Worm (Caenorhabditis elegans) whole organism, young adult: ENCODE measurements around the gene F17C11.4.
A peak's percentile ranks its signal among the peaks of the same experiment; 100 is the strongest.

Source experiments
- B0035.1 ChIP-seq: sonication (generic microtip); optimal IDR thresholded peaks from 2 replicates; lab custom pipeline; 2016; ENCODE audit warnings: missing genetic modification characterization, mild to moderate bottlenecking, missing compliant biosample characterization, missing genotype, missing genetic modification reagents
- B0336.3 ChIP-seq: fragments of 200-800 bp; sonication (Bioruptor generic); IDR thresholded peaks from 2 replicates; pipeline ENCODE4 v1.3.6; 2022; ENCODE audit warnings: missing genetic modification characterization, missing compliant biosample characterization
- F39B2.1 ChIP-seq: fragments of 200-800 bp; sonication (Bioruptor generic); IDR thresholded peaks from 2 replicates; pipeline ENCODE4 v1.3.6; 2022; ENCODE audit warnings: missing genetic modification reagents, missing genetic modification characterization, missing compliant biosample characterization
- F49E8.2 ChIP-seq: sonication (generic microtip); optimal IDR thresholded peaks from 3 replicates; lab custom pipeline; 2017; ENCODE audit warnings: missing genetic modification characterization, mild to moderate bottlenecking, missing compliant biosample characterization, antibody characterized with exemption, moderate library complexity; ENCODE audit not compliant: insufficient read depth
- F55B11.4 ChIP-seq: sonication (generic microtip); optimal IDR thresholded peaks from 2 replicates; lab custom pipeline; 2016; ENCODE audit warnings: missing compliant biosample characterization, missing genetic modification characterization, borderline replicate concordance; ENCODE audit not compliant: insufficient read depth
- Y56A3A.18 ChIP-seq: fragments of 200-800 bp; sonication (Bioruptor generic); IDR thresholded peaks from 2 replicates; pipeline ENCODE4 v1.3.6; 2022; ENCODE audit warnings: missing genetic modification reagents, missing genetic modification characterization, missing compliant biosample characterization
- ZK185.1 ChIP-seq: sonication (generic microtip); optimal IDR thresholded peaks from 2 replicates; lab custom pipeline; 2016; ENCODE audit warnings: mild to moderate bottlenecking, missing genetic modification characterization, missing compliant biosample characterization; ENCODE audit not compliant: poor library complexity, severe bottlenecking
- ama-1 ChIP-seq, 3 experiments: fragments of 150-350 bp in 1 of 3; sonication (generic microtip) in 2 of 3; optimal IDR thresholded peaks; 2 replicates each; lab custom pipeline; 2014 to 2018; ENCODE audit warnings: missing biosample characterization in 2 of 3, missing genetic modification characterization in 2 of 3, missing genetic modification reagents in 2 of 3
- atf-7 ChIP-seq: sonication (generic microtip); optimal IDR thresholded peaks from 2 replicates; lab custom pipeline; 2017; ENCODE audit warnings: mild to moderate bottlenecking, missing genetic modification characterization, missing compliant biosample characterization
- bed-2 ChIP-seq: fragments of 200-800 bp; sonication (Bioruptor generic); IDR thresholded peaks from 2 replicates; pipeline ENCODE4 v1.3.6; 2022; ENCODE audit warnings: missing genetic modification reagents, missing genetic modification characterization, missing compliant biosample characterization
- cebp-1 ChIP-seq, 2 experiments: fragments of 200-800 bp in 1 of 2; sonication (Bioruptor generic) in 1 of 2; sonication (generic microtip) in 1 of 2; IDR thresholded peaks in 1 of 2; optimal IDR thresholded peaks in 1 of 2; 2 replicates each; pipeline versions ENCODE4 v1.3.6 to Lab custom; 2017 to 2022; ENCODE audit warnings: missing compliant biosample characterization in 2 of 2, missing genetic modification characterization in 2 of 2, mild to moderate bottlenecking in 1 of 2, missing genetic modification reagents in 1 of 2, moderate library complexity in 1 of 2
- ceh-27 ChIP-seq: fragments of 200-800 bp; sonication (Bioruptor generic); optimal IDR thresholded peaks from 2 replicates; lab custom pipeline; 2018; ENCODE audit warnings: mild to moderate bottlenecking, missing genetic modification characterization, moderate library complexity, missing compliant biosample characterization
- ceh-40 ChIP-seq: fragments of 200-800 bp; sonication (Bioruptor generic); IDR thresholded peaks from 2 replicates; pipeline ENCODE4 v1.3.6; 2022; ENCODE audit warnings: missing genetic modification characterization, missing compliant biosample characterization
- ceh-79 ChIP-seq: sonication (generic microtip); optimal IDR thresholded peaks from 2 replicates; lab custom pipeline; 2017; ENCODE audit warnings: mild to moderate bottlenecking, missing genetic modification characterization, missing compliant biosample characterization
- ceh-91 ChIP-seq: fragments of 200-800 bp; sonication (Bioruptor generic); IDR thresholded peaks from 2 replicates; pipeline ENCODE4 v1.3.6; 2022; ENCODE audit warnings: missing genetic modification reagents, missing genetic modification characterization, missing compliant biosample characterization
- chd-7 ChIP-seq: sonication (generic microtip); optimal IDR thresholded peaks from 2 replicates; lab custom pipeline; 2016; ENCODE audit warnings: mild to moderate bottlenecking, missing genetic modification characterization, moderate library complexity, missing compliant biosample characterization
- dox-1 ChIP-seq: fragments of 200-800 bp; sonication (Bioruptor generic); IDR thresholded peaks from 2 replicates; pipeline ENCODE4 v1.3.6; 2022; ENCODE audit warnings: missing genetic modification reagents, missing genetic modification characterization, missing compliant biosample characterization
- dpff-1 ChIP-seq: sonication (generic microtip); optimal IDR thresholded peaks from 2 replicates; lab custom pipeline; 2017; ENCODE audit warnings: mild to moderate bottlenecking, missing genetic modification characterization, missing compliant biosample characterization
- dpl-1 ChIP-seq: fragments of 150-350 bp; optimal IDR thresholded peaks from 2 replicates; lab custom pipeline; 2014; ENCODE audit warnings: missing biosample characterization, missing genetic modification reagents, missing genetic modification characterization
- egrh-3 ChIP-seq: fragments of 200-800 bp; sonication (Bioruptor generic); IDR thresholded peaks from 2 replicates; pipeline ENCODE4 v1.3.6; 2022; ENCODE audit warnings: missing genetic modification reagents, missing genetic modification characterization, missing compliant biosample characterization
- ets-4 ChIP-seq: fragments of 200-800 bp; sonication (Bioruptor generic); optimal IDR thresholded peaks from 2 replicates; lab custom pipeline; 2018; ENCODE audit warnings: mild to moderate bottlenecking, missing genetic modification characterization, missing compliant biosample characterization
- gei-17 ChIP-seq: fragments of 200-800 bp; sonication (Bioruptor generic); optimal IDR thresholded peaks from 2 replicates; lab custom pipeline; 2018; ENCODE audit warnings: mild to moderate bottlenecking, missing genetic modification characterization, missing compliant biosample characterization
- hmg-1.2 ChIP-seq: fragments of 200-800 bp; sonication (Bioruptor generic); IDR thresholded peaks from 2 replicates; pipeline ENCODE4 v1.3.6; 2022; ENCODE audit warnings: missing genetic modification reagents, missing genetic modification characterization, missing compliant biosample characterization
- hrde-1 ChIP-seq: sonication (generic microtip); optimal IDR thresholded peaks from 2 replicates; lab custom pipeline; 2016; ENCODE audit warnings: missing genetic modification characterization, mild to moderate bottlenecking, missing compliant biosample characterization, moderate library complexity, missing genotype, missing genetic modification reagents, borderline replicate concordance
- let-526 ChIP-seq: fragments of 200-800 bp; sonication (Bioruptor generic); IDR thresholded peaks from 2 replicates; pipeline ENCODE4 v1.3.6; 2022; ENCODE audit warnings: missing genetic modification reagents, missing genetic modification characterization, missing compliant biosample characterization
- let-607 ChIP-seq, 2 experiments: fragments of 200-800 bp in 1 of 2; sonication (Bioruptor generic) in 1 of 2; sonication (generic microtip) in 1 of 2; optimal IDR thresholded peaks; 2 replicates each; lab custom pipeline; 2016 to 2018; ENCODE audit warnings: mild to moderate bottlenecking in 2 of 2, missing compliant biosample characterization in 2 of 2, missing genetic modification characterization in 2 of 2, moderate library complexity in 2 of 2, missing genotype in 1 of 2
- lin-26 ChIP-seq: fragments of 200-800 bp; sonication (Bioruptor generic); IDR thresholded peaks from 2 replicates; pipeline ENCODE4 v1.3.6; 2022; ENCODE audit warnings: missing genetic modification reagents, missing genetic modification characterization, missing compliant biosample characterization
- lin-40 ChIP-seq: sonication (generic microtip); optimal IDR thresholded peaks from 2 replicates; lab custom pipeline; 2016; ENCODE audit warnings: missing genetic modification characterization, mild to moderate bottlenecking, missing compliant biosample characterization, missing genotype, missing genetic modification reagents
- lir-1 ChIP-seq: fragments of 200-800 bp; sonication (Bioruptor generic); conservative IDR thresholded peaks from 2 replicates; pipeline ENCODE4 v1.3.6; 2022; ENCODE audit warnings: missing genetic modification reagents, missing genetic modification characterization, missing compliant biosample characterization
- madf-10 ChIP-seq: sonication (generic microtip); optimal IDR thresholded peaks from 2 replicates; lab custom pipeline; 2016; ENCODE audit warnings: mild to moderate bottlenecking, missing genetic modification characterization, missing compliant biosample characterization
- mcd-1 ChIP-seq: fragments of 200-800 bp; sonication (Bioruptor generic); IDR thresholded peaks from 2 replicates; pipeline ENCODE4 v1.3.6; 2022; ENCODE audit warnings: missing genetic modification reagents, missing genetic modification characterization, missing compliant biosample characterization
- nfya-2 ChIP-seq: fragments of 200-800 bp; sonication (Bioruptor generic); IDR thresholded peaks from 2 replicates; pipeline ENCODE4 v1.3.6; 2022; ENCODE audit warnings: missing genetic modification reagents, missing genetic modification characterization, missing compliant biosample characterization
- nhr-27 ChIP-seq: fragments of 200-800 bp; sonication (Bioruptor generic); optimal IDR thresholded peaks from 2 replicates; lab custom pipeline; 2018; ENCODE audit warnings: mild to moderate bottlenecking, missing genetic modification characterization, moderate library complexity, missing compliant biosample characterization
- nhr-80 ChIP-seq: sonication (generic microtip); optimal IDR thresholded peaks from 2 replicates; lab custom pipeline; 2016; ENCODE audit warnings: missing genetic modification characterization, missing compliant biosample characterization
- nhr-90 ChIP-seq: sonication (generic microtip); optimal IDR thresholded peaks from 2 replicates; lab custom pipeline; 2016; ENCODE audit warnings: missing genotype, mild to moderate bottlenecking, missing genetic modification characterization, missing compliant biosample characterization
- snpc-4 ChIP-seq, 5 experiments: fragments of 150-350 bp in 1 of 5; sonication (generic microtip) in 4 of 5; optimal IDR thresholded peaks; 2 replicates each; lab custom pipeline; 2014 to 2018; ENCODE audit warnings: missing genetic modification characterization in 5 of 5, missing biosample characterization in 3 of 5, antibody characterized with exemption in 2 of 5, mild to moderate bottlenecking in 2 of 5, missing compliant biosample characterization in 2 of 5, missing genotype in 2 of 5, moderate library complexity in 2 of 5, missing genetic modification reagents in 1 of 5
- tbp1 ChIP-seq: fragments of 200-800 bp; sonication (Bioruptor generic); optimal IDR thresholded peaks from 2 replicates; lab custom pipeline; 2018; ENCODE audit warnings: mild to moderate bottlenecking, missing genetic modification characterization, missing compliant biosample characterization
- tlf-1 ChIP-seq: fragments of 200-800 bp; sonication (Bioruptor generic); optimal IDR thresholded peaks from 2 replicates; lab custom pipeline; 2018; ENCODE audit warnings: mild to moderate bottlenecking, missing genetic modification characterization, missing compliant biosample characterization
- xnd-1 ChIP-seq: sonication (generic microtip); optimal IDR thresholded peaks from 2 replicates; lab custom pipeline; 2016; ENCODE audit warnings: missing genotype, missing genetic modification reagents, missing genetic modification characterization, missing compliant biosample characterization
- ztf-26 ChIP-seq: sonication (generic microtip); optimal IDR thresholded peaks from 2 replicates; lab custom pipeline; 2017; ENCODE audit warnings: missing genetic modification characterization, missing compliant biosample characterization

Gene F17C11.4

DNA sequence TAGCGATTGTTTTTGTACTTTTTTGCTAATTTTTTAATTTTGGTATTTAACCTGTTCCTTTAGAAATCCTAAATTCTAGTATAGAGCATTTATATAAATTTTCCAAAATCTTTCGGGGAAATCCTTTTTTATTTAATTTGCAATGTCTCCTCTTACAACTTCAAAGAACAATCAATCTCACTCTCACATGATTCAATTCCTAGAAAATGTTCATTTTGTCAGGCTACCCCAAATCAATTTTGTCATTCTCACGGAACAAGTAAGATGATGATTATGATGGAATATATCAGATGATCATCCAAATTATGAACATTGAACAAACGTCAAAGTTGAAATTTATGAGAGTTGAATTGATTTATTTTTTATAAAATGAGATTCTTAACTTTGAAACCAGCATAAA, 14.4 kb upstream of the F17C11.4 start (continued):
- peak; percentile 33 for TF ChIP-seq lin-40
- TF ChIP-seq mcd-1 (GFP tag; lab: Robert Waterston, UW) = 0 out of 2 replicates have a peak, but pooled peaks have one; percentile 21
- TF ChIP-seq, all 124 proteins: peak for 11

DNA sequence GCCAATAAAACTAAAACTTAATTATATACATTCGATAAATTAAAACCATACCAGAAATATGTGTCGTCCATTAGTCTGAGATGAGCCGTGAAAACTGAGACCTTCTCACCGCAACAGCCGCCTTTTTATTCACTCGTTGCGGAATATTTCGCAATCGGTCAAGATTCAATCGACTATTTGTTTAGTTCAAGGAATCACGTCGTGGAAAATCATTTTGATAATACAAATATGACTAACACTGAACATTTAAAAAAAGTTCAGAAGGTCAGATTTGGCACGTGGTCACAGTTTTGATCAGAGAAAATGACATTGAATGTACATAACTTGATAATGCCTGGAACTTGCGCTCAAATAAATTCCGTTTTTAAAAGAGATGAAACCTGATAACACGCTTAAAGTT, 12.9 kb upstream of the F17C11.4 start, which contains the start of gene F17C11.11:
Gene F17C11.11, minus strand, starts transcription at position 79 of the 400 bp plus-strand sequence.
- TF ChIP-seq F55B11.4 (tag; lab: Kevin White, UChicago) (no peak), ets-4 (no peak), nhr-80 (tag; lab: Kevin White, UChicago) (peak; percentile 80), nhr-27 (tag; lab: Kevin White, UChicago) (no peak), lir-1 (no peak), ZK185.1 (tag; lab: Kevin White, UChicago) (peak; percentile 22), ceh-40 (GFP tag; lab: Robert Waterston, UW) (no peak), ceh-91 (no peak), dox-1 (GFP tag; lab: Robert Waterston, UW) (no peak), B0336.3 (GFP tag; lab: Robert Waterston, UW) (0 out of 2 replicates have a peak, but pooled peaks have one; percentile 19), ceh-27 (GFP tag; lab: Kevin White, UChicago) (no peak), cebp-1 (GFP tag; IDR thresholded peaks at IDR 0.05; lab: Robert Waterston, UW) (peak; percentile 95), cebp-1 (tag; optimal IDR thresholded peaks at IDR 0.05; lab: Kevin White, UChicago) (peak; percentile 99), ztf-26 (tag; lab: Kevin White, UChicago) (no peak), Y56A3A.18 (GFP tag; lab: Robert Waterston, UW) (no peak), lin-26 (GFP tag; lab: Robert Waterston, UW) (no peak), bed-2 (no peak), ceh-79 (tag; lab: Kevin White, UChicago) (no peak), tlf-1 (no peak), chd-7 (tag; lab: Kevin White, UChicago) (peak; percentile 20), xnd-1 (tag; lab: Kevin White, UChicago) (no peak)

DNA sequence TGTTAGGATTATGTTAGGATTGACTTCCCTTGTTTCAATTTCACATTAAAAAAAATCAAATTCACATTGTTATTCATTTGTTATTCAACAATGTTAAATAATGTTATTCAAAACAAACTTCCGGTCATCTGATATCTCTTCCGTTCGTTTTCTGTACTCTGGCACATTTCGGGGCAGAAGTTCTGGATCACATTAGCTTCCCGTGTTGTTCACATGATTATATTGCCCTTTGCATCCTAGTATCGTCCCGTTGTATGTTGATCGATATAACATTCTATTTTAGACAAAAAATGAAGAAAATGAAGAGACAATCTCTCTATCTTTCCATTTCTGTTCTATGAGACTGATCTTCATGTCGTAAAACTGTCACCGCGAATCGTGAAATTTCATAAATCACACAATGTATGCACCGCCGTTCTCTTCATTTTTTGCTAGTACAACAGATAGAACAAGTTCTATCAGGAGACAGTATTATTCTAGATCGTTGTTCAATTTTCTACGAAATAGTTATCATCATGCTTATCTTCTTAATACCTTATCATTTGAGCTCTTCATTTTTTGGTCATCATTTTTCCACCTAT, 11.6 kb upstream of the F17C11.4 start:
- no peak for TF ChIP-seq ceh-91
- no peak for TF ChIP-seq atf-7 (tag; lab: Kevin White, UChicago)
- no peak for TF ChIP-seq bed-2
- TF ChIP-seq nhr-90 (tag; lab: Kevin White, UChicago) = no peak

DNA sequence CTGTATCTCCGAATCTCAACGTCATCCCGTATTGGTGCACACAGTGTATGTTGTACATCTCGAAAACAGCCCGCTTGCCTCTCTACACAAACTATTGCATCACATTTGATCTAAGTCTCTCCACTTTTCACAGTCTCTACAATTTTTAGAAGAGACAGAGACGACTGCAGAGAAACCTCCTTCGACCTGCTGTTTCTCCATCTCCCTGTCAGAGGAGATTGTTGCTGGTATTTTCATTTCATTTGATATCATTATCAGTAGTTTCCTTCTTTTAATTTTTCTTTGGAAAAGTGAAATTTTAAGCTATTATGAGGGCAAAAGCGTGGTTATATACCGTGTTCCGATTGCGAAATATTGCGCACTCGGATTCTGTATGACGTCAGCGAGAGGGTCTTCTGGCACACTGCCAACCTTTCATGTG, 11.1 kb upstream of the F17C11.4 start:
- peak; percentile 79 for TF ChIP-seq hmg-1.2 (GFP tag; lab: Robert Waterston, UW)
- TF ChIP-seq nhr-90 (tag; lab: Kevin White, UChicago) = peak; percentile 57
- no peak for TF ChIP-seq B0035.1 (tag; lab: Kevin White, UChicago)
- TF ChIP-seq let-526 (GFP tag; lab: Robert Waterston, UW) = 0 out of 2 replicates have a peak, but pooled peaks have one; percentile 5
- TF ChIP-seq F39B2.1 = no peak
- TF ChIP-seq snpc-4 (GFP tag; optimal IDR thresholded peaks at IDR 0.05; lab: Kevin White, UChicago) = no peak
- peak in 2 of 4 experiments; percentile 31 to 51 for TF ChIP-seq snpc-4 (tag; optimal IDR thresholded peaks at IDR 0.05; lab: Kevin White, UChicago)
- TF ChIP-seq let-607 (tag; optimal IDR thresholded peaks at IDR 0.05; lab: Kevin White, UChicago) = peak in 1 of 2 experiments; percentile 53
- TF ChIP-seq tbp1 = peak; percentile 4
- no peak for TF ChIP-seq hrde-1
- no peak for TF ChIP-seq ceh-91
- peak; percentile 62 for TF ChIP-seq madf-10 (tag; lab: Kevin White, UChicago)
- peak; percentile 29 for TF ChIP-seq gei-17
- TF ChIP-seq chd-7 (tag; lab: Kevin White, UChicago) = peak; percentile 72
- TF ChIP-seq dpff-1 (tag; lab: Kevin White, UChicago) = no peak
- TF ChIP-seq nfya-2 (GFP tag; lab: Robert Waterston, UW) = no peak
- TF ChIP-seq ceh-27 (GFP tag; lab: Kevin White, UChicago) = peak; percentile 52
- TF ChIP-seq bed-2 = no peak
- TF ChIP-seq F49E8.2 (tag; lab: Kevin White, UChicago) = no peak
- no peak for TF ChIP-seq dpl-1 (GFP tag; lab: Kevin White, UChicago)
- TF ChIP-seq egrh-3 (GFP tag; lab: Robert Waterston, UW) = no peak
- peak; percentile 41 for TF ChIP-seq ama-1 (optimal IDR thresholded peaks at IDR 0.05; lab: Kevin White, UChicago)
- no peak for TF ChIP-seq ama-1 (GFP tag; optimal IDR thresholded peaks at IDR 0.05; lab: Kevin White, UChicago)
- TF ChIP-seq cebp-1 (GFP tag; IDR thresholded peaks at IDR 0.05; lab: Robert Waterston, UW) = peak; percentile 95
- peak; percentile 99 for TF ChIP-seq cebp-1 (tag; optimal IDR thresholded peaks at IDR 0.05; lab: Kevin White, UChicago)
